Fruit fly (Drosophila melanogaster) whole organism, embryonic: ENCODE measurements around the gene ghi.

Experiments used
- Ada2b ChIP-seq: fragments of 200-800 bp; sonication (Bioruptor generic); IDR thresholded peaks from 2 replicates; pipeline ENCODE4 v1.3.6; 2022; ENCODE audit warnings: missing biosample characterization, missing genetic modification characterization
- Adf1 ChIP-seq: fragments of 200-800 bp; sonication (Bioruptor generic); IDR thresholded peaks from 2 replicates; pipeline ENCODE4 v1.3.6; 2022; ENCODE audit warnings: missing biosample characterization, missing genetic modification characterization
- Antp ChIP-seq: fragments of 200-800 bp; sonication (Bioruptor generic); optimal IDR thresholded peaks from 3 replicates; lab custom pipeline; 2016; ENCODE audit warnings: missing biosample characterization, missing genetic modification characterization
- Atf-2 ChIP-seq: fragments of 200-800 bp; sonication (Bioruptor generic); optimal IDR thresholded peaks from 2 replicates; lab custom pipeline; 2016; ENCODE audit warnings: missing biosample characterization, missing genetic modification characterization
- CG10366 ChIP-seq: fragments of 200-800 bp; sonication (Bioruptor generic); IDR thresholded peaks from 2 replicates; pipeline ENCODE4 v1.3.6; 2022; ENCODE audit warnings: missing biosample characterization, missing genetic modification characterization
- CG10431 ChIP-seq: fragments of 200-800 bp; sonication (Bioruptor generic); optimal IDR thresholded peaks from 3 replicates; lab custom pipeline; 2018; ENCODE audit warnings: missing biosample characterization, mild to moderate bottlenecking, missing genetic modification characterization
- CG11456 ChIP-seq: fragments of 200-800 bp; sonication (Bioruptor generic); IDR thresholded peaks from 3 replicates; pipeline ENCODE4 v1.3.6; 2022; ENCODE audit warnings: missing biosample characterization, missing genetic modification characterization
- CG14014 ChIP-seq: fragments of 200-800 bp; sonication (Bioruptor generic); IDR thresholded peaks from 2 replicates; pipeline ENCODE4 v1.3.6; 2022; ENCODE audit warnings: missing biosample characterization, missing genetic modification characterization
- CG14441 ChIP-seq: fragments of 200-800 bp; sonication (Bioruptor generic); IDR thresholded peaks from 2 replicates; pipeline ENCODE4 v1.3.6; 2022; ENCODE audit warnings: missing biosample characterization, missing genetic modification characterization
- CG14860 ChIP-seq: fragments of 200-800 bp; sonication (Bioruptor generic); IDR thresholded peaks from 3 replicates; pipeline ENCODE4 v1.3.6; 2022; ENCODE audit warnings: missing biosample characterization, missing genetic modification characterization; ENCODE audit not compliant: partially characterized antibody
- CG1602 ChIP-seq: fragments of 200-800 bp; sonication (Bioruptor generic); optimal IDR thresholded peaks from 3 replicates; lab custom pipeline; 2016; ENCODE audit warnings: missing biosample characterization, missing genetic modification characterization
- CG18476 ChIP-seq: fragments of 200-800 bp; sonication (Bioruptor generic); optimal IDR thresholded peaks from 2 replicates; lab custom pipeline; 2016; ENCODE audit warnings: missing biosample characterization, mild to moderate bottlenecking, missing genetic modification characterization
- CG4617 ChIP-seq: fragments of 200-800 bp; sonication (Bioruptor generic); optimal IDR thresholded peaks from 3 replicates; lab custom pipeline; 2016; ENCODE audit warnings: missing biosample characterization, missing genetic modification characterization, borderline replicate concordance
- CG5245 ChIP-seq: fragments of 200-800 bp; sonication (Bioruptor generic); optimal IDR thresholded peaks from 3 replicates; lab custom pipeline; 2016; ENCODE audit warnings: missing biosample characterization, missing genetic modification characterization
- CG6272 ChIP-seq: fragments of 200-800 bp; sonication (Bioruptor generic); IDR thresholded peaks from 2 replicates; pipeline ENCODE4 v1.3.6; 2022; ENCODE audit warnings: missing biosample characterization, missing genetic modification characterization
- CG8281 ChIP-seq: fragments of 200-800 bp; sonication (Bioruptor generic); optimal IDR thresholded peaks from 2 replicates; lab custom pipeline; 2018; ENCODE audit warnings: missing biosample characterization, mild to moderate bottlenecking, missing genetic modification characterization, moderate library complexity
- CG9609 ChIP-seq: fragments of 200-800 bp; sonication (Bioruptor generic); optimal IDR thresholded peaks from 3 replicates; lab custom pipeline; 2016; ENCODE audit warnings: missing biosample characterization, missing genetic modification characterization
- D ChIP-seq, 2 experiments: fragments of 200-800 bp in 1 of 2; fragments of >200 bp in 1 of 2; sonication (Bioruptor generic) in 1 of 2; optimal IDR thresholded peaks; 2 replicates in 1 of 2; 3 replicates in 1 of 2; lab custom pipeline; 2017; ENCODE audit warnings: mild to moderate bottlenecking in 1 of 2, missing biosample characterization in 1 of 2, missing genetic modification characterization in 1 of 2, missing genetic modification reagents in 1 of 2
- Dip3 ChIP-seq: fragments of 200-800 bp; sonication (Bioruptor generic); optimal IDR thresholded peaks from 3 replicates; lab custom pipeline; 2016; ENCODE audit warnings: missing biosample characterization, missing genetic modification characterization
- Drgx ChIP-seq: fragments of 200-800 bp; sonication (Bioruptor generic); IDR thresholded peaks from 2 replicates; pipeline ENCODE4 v1.3.6; 2022; ENCODE audit warnings: missing biosample characterization, missing genetic modification characterization
- H2.0 ChIP-seq: fragments of 200-800 bp; sonication (Bioruptor generic); IDR thresholded peaks from 2 replicates; pipeline ENCODE4 v1.3.6; 2022; ENCODE audit warnings: missing biosample characterization, missing genetic modification characterization
- Hr39 ChIP-seq: fragments of >200 bp; optimal IDR thresholded peaks from 2 replicates; lab custom pipeline; 2017
- Kr ChIP-seq: fragments of 200-800 bp; sonication (Bioruptor generic); optimal IDR thresholded peaks from 2 replicates; lab custom pipeline; 2017; ENCODE audit warnings: missing biosample characterization, mild to moderate bottlenecking, missing genetic modification characterization
- MBD-R2 ChIP-seq: fragments of 200-800 bp; sonication (Bioruptor generic); IDR thresholded peaks from 2 replicates; pipeline ENCODE4 v1.3.6; 2022; ENCODE audit warnings: missing biosample characterization, missing genetic modification characterization
- MTF-1 ChIP-seq: fragments of 200-800 bp; sonication (Bioruptor generic); optimal IDR thresholded peaks from 2 replicates; lab custom pipeline; 2018; ENCODE audit warnings: missing biosample characterization, mild to moderate bottlenecking, missing genetic modification characterization, borderline replicate concordance
- Mad ChIP-seq: fragments of 200-800 bp; sonication (Bioruptor generic); optimal IDR thresholded peaks from 2 replicates; lab custom pipeline; 2016; ENCODE audit warnings: missing biosample characterization, missing genetic modification characterization
- Nf-YC ChIP-seq: fragments of 200-800 bp; optimal IDR thresholded peaks from 3 replicates; lab custom pipeline; 2019; ENCODE audit warnings: missing biosample characterization, mild to moderate bottlenecking, missing genetic modification characterization, moderate library complexity
- Oaz ChIP-seq: fragments of 200-800 bp; sonication (Bioruptor generic); IDR thresholded peaks from 2 replicates; pipeline ENCODE4 v1.3.6; 2022; ENCODE audit warnings: missing biosample characterization, missing genetic modification characterization
- Oli ChIP-seq: fragments of 200-800 bp; sonication (Bioruptor generic); optimal IDR thresholded peaks from 2 replicates; lab custom pipeline; 2018; ENCODE audit warnings: missing biosample characterization, mild to moderate bottlenecking, missing genetic modification characterization, moderate library complexity
- Trl ChIP-seq, 3 experiments: fragments of >200 bp in 2 of 3; fragments of 200-800 bp in 1 of 3; sonication (Bioruptor generic) in 1 of 3; optimal IDR thresholded peaks; 2 replicates in 1 of 3; 3 replicates in 2 of 3; lab custom pipeline; 2016 to 2017; ENCODE audit warnings: missing biosample characterization in 1 of 3, missing genetic modification characterization in 1 of 3
- Vsx1 ChIP-seq: fragments of 200-800 bp; sonication (Bioruptor generic); optimal IDR thresholded peaks from 2 replicates; lab custom pipeline; 2017; ENCODE audit warnings: missing biosample characterization, mild to moderate bottlenecking, missing genetic modification characterization, missing genetic modification reagents
- Xbp1 ChIP-seq: fragments of 200-800 bp; sonication (Bioruptor generic); optimal IDR thresholded peaks from 3 replicates; lab custom pipeline; 2016; ENCODE audit warnings: missing biosample characterization, mild to moderate bottlenecking, missing genetic modification characterization
- YL-1 ChIP-seq: fragments of 200-800 bp; sonication (Bioruptor generic); optimal IDR thresholded peaks from 3 replicates; lab custom pipeline; 2017; ENCODE audit warnings: missing biosample characterization, mild to moderate bottlenecking, missing genetic modification characterization
- br ChIP-seq: fragments of >200 bp; optimal IDR thresholded peaks from 2 replicates; lab custom pipeline; 2017
- chinmo ChIP-seq: fragments of 200-800 bp; sonication (Bioruptor generic); IDR thresholded peaks from 4 replicates; pipeline ENCODE4 v1.3.6; 2022; ENCODE audit warnings: missing biosample characterization, missing genetic modification characterization; ENCODE audit not compliant: partially characterized antibody
- crc ChIP-seq: fragments of 200-800 bp; sonication (Bioruptor generic); optimal IDR thresholded peaks from 2 replicates; lab custom pipeline; 2016; ENCODE audit warnings: missing biosample characterization, missing genetic modification characterization
- danr ChIP-seq: fragments of 200-800 bp; sonication (Bioruptor generic); IDR thresholded peaks from 2 replicates; pipeline ENCODE4 v1.3.6; 2022; ENCODE audit warnings: missing biosample characterization, missing genetic modification characterization
- esg ChIP-seq: fragments of 200-800 bp; sonication (Bioruptor generic); conservative IDR thresholded peaks from 2 replicates; pipeline ENCODE4 v1.3.6; 2022; ENCODE audit warnings: missing biosample characterization, missing genetic modification characterization
- ftz-f1 ChIP-seq: fragments of 200-800 bp; sonication (Bioruptor generic); optimal IDR thresholded peaks from 2 replicates; lab custom pipeline; 2016; ENCODE audit warnings: missing biosample characterization, missing genetic modification characterization
- gce ChIP-seq: fragments of 200-800 bp; sonication (Bioruptor generic); IDR thresholded peaks from 3 replicates; pipeline ENCODE4 v1.3.6; 2022; ENCODE audit warnings: missing biosample characterization, missing genetic modification characterization
- gcm ChIP-seq: fragments of 200-800 bp; sonication (Bioruptor generic); optimal IDR thresholded peaks from 2 replicates; lab custom pipeline; 2019; ENCODE audit warnings: missing biosample characterization, mild to moderate bottlenecking, missing genetic modification characterization, moderate library complexity
- jigr1 ChIP-seq: fragments of 200-800 bp; sonication (Bioruptor generic); IDR thresholded peaks from 3 replicates; pipeline ENCODE4 v1.3.6; 2022; ENCODE audit warnings: missing biosample characterization, missing genetic modification characterization
- prd ChIP-seq, 3 experiments: fragments of >200 bp in 2 of 3; fragments of 200-800 bp in 1 of 3; sonication (Bioruptor generic) in 1 of 3; optimal IDR thresholded peaks in 2 of 3; IDR thresholded peaks in 1 of 3; 2 replicates in 2 of 3; 3 replicates in 1 of 3; pipeline versions ENCODE4 v1.3.6 to Lab custom; 2017 to 2022; ENCODE audit warnings: missing biosample characterization in 1 of 3, missing genetic modification characterization in 1 of 3
- pros ChIP-seq: fragments of 200-800 bp; sonication (Bioruptor generic); optimal IDR thresholded peaks from 3 replicates; lab custom pipeline; 2019; ENCODE audit warnings: missing biosample characterization, mild to moderate bottlenecking, missing genetic modification characterization, moderate library complexity
- sens-2 ChIP-seq: fragments of 200-800 bp; sonication (Bioruptor generic); IDR thresholded peaks from 2 replicates; pipeline ENCODE4 v1.3.6; 2022; ENCODE audit warnings: missing biosample characterization, missing genetic modification characterization
- slou ChIP-seq: fragments of 200-800 bp; sonication (Bioruptor generic); optimal IDR thresholded peaks from 3 replicates; lab custom pipeline; 2016; ENCODE audit warnings: missing biosample characterization, missing genetic modification characterization
- sob ChIP-seq: fragments of 200-800 bp; sonication (Bioruptor generic); IDR thresholded peaks from 2 replicates; pipeline ENCODE4 v1.3.6; 2022; ENCODE audit warnings: missing biosample characterization, missing genetic modification characterization
- twi ChIP-seq: fragments of 200-800 bp; optimal IDR thresholded peaks from 2 replicates; lab custom pipeline; 2019; ENCODE audit warnings: missing biosample characterization, mild to moderate bottlenecking, missing genetic modification characterization, moderate library complexity
- usp ChIP-seq: fragments of >200 bp; optimal IDR thresholded peaks from 2 replicates; lab custom pipeline; 2017; ENCODE audit warnings: missing biosample characterization, missing genetic modification characterization
- wdn ChIP-seq: fragments of 200-800 bp; sonication (Bioruptor generic); IDR thresholded peaks from 2 replicates; pipeline ENCODE4 v1.3.6; 2022; ENCODE audit warnings: missing biosample characterization, missing genetic modification characterization

The ghi gene

DNA sequence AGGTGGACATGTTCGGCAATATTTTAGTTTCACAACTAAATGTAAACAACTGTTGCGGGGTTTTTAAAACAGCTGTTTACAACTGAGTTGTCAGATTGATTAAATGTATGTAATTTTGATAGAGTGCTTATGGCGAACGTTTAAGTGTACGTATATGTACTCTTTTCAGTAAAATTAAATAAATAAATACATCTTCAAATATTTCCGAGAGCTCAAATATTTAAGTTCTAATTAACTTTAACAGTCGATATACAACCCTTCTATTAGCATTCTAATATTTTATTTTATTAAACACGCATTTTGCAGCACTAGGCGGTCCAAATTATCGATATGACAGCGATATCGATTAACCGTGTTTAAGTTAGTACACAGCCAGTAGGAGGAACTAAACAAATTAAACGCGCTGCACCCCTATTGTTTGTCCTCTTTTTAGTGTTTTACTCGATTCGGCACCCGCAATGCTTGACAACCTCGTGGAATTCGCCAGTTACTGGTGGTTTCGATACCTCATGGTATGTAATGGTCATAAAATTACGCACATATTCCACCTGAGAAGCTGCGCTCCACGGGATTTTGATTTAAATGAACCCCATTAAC, at the start of gene ghi, which contains the start of gene CG3448 (continued):
- TF ChIP-seq Ada2b (GFP tag; lab: Robert Waterston, UW), result peak; percentile 54; the same call in 1 of the 2 replicates
- peak; percentile 42 for TF ChIP-seq Drgx (GFP tag; lab: Robert Waterston, UW)
- TF ChIP-seq crc, result no peak
- no peak for TF ChIP-seq D (optimal IDR thresholded peaks at IDR 0.05; lab: Kevin White, UChicago)
- peak; percentile 37 for TF ChIP-seq D (GFP tag; optimal IDR thresholded peaks at IDR 0.05; lab: Kevin White, UChicago)
- peak; percentile 91 for TF ChIP-seq Kr (GFP tag; lab: Kevin White, UChicago)
- TF ChIP-seq CG14860 (GFP tag; lab: Robert Waterston, UW), result peak; percentile 45; the same call in 1 of the 3 replicates
- TF ChIP-seq wdn, result no peak
- 0 out of 2 replicates have a peak, but pooled peaks have one; percentile 6 for TF ChIP-seq danr (GFP tag; lab: Robert Waterston, UW)
- TF ChIP-seq jigr1 (GFP tag; lab: Robert Waterston, UW), result no peak
- TF ChIP-seq CG10431, result no peak
- peak; percentile 58; the same call in 1 of the 3 replicates for TF ChIP-seq CG11456
- TF ChIP-seq Trl (optimal IDR thresholded peaks at IDR 0.05; lab: Kevin White, UChicago), result no peak
- peak; percentile 69 for TF ChIP-seq Trl (GFP tag; optimal IDR thresholded peaks at IDR 0.05; lab: Kevin White, UChicago)
- peak; percentile 37 for TF ChIP-seq Mad (GFP tag; lab: Kevin White, UChicago)
- no peak for TF ChIP-seq sens-2
- peak; percentile 83 for TF ChIP-seq sob (GFP tag; lab: Robert Waterston, UW)
- TF ChIP-seq chinmo (GFP tag; lab: Robert Waterston, UW), result peak; percentile 80; the same call in 3 of the 4 replicates
- peak; percentile 69; the same call in 1 of the 2 replicates for TF ChIP-seq MBD-R2 (GFP tag; lab: Robert Waterston, UW)
- TF ChIP-seq MTF-1 (GFP tag; lab: Kevin White, UChicago), result no peak
- TF ChIP-seq gcm (GFP tag; lab: Kevin White, UChicago), result peak; percentile 62
- TF ChIP-seq Oli, result no peak
- TF ChIP-seq slou, result peak; percentile 34
- TF ChIP-seq Adf1 (GFP tag; lab: Robert Waterston, UW), result no peak
- peak; percentile 77 for TF ChIP-seq Nf-YC (tag; lab: Kevin White, UChicago)
- TF ChIP-seq esg, result no peak
- peak; percentile 40; the same call in 1 of the 2 replicates for TF ChIP-seq CG14441 (GFP tag; lab: Robert Waterston, UW)
- TF ChIP-seq prd (optimal IDR thresholded peaks at IDR 0.05; lab: Kevin White, UChicago), result no peak
- TF ChIP-seq prd (GFP tag; IDR thresholded peaks at IDR 0.05; lab: Robert Waterston, UW), result peak; percentile 58; the same call in 2 of the 3 replicates
- peak; percentile 42 for TF ChIP-seq Xbp1 (GFP tag; lab: Kevin White, UChicago)
- no peak for TF ChIP-seq Atf-2 (GFP tag; lab: Kevin White, UChicago)
- TF ChIP-seq CG9609 (GFP tag; lab: Kevin White, UChicago), result no peak
- TF ChIP-seq Antp (GFP tag; lab: Kevin White, UChicago), result no peak
- TF ChIP-seq YL-1 (GFP tag; lab: Kevin White, UChicago), result peak; percentile 63
- no peak for TF ChIP-seq H2.0
- TF ChIP-seq CG4617 (GFP tag; lab: Kevin White, UChicago), result peak; percentile 50
- TF ChIP-seq CG1602 (GFP tag; lab: Kevin White, UChicago), result no peak
- TF ChIP-seq CG10366 (GFP tag; lab: Robert Waterston, UW), result no peak
- no peak for TF ChIP-seq pros
- peak; percentile 73 for TF ChIP-seq CG18476 (GFP tag; lab: Kevin White, UChicago)
- TF ChIP-seq CG8281 (tag; lab: Kevin White, UChicago), result peak; percentile 26
- TF ChIP-seq CG6272 (GFP tag; lab: Robert Waterston, UW), result peak; percentile 60; the same call in 1 of the 2 replicates
- TF ChIP-seq twi (tag; lab: Kevin White, UChicago), result peak; percentile 13
- no peak for TF ChIP-seq gce (GFP tag; lab: Robert Waterston, UW)
- TF ChIP-seq ftz-f1 (GFP tag; lab: Kevin White, UChicago), result no peak
- no peak for TF ChIP-seq usp (GFP tag; lab: Kevin White, UChicago)
- no peak for TF ChIP-seq CG14014
- TF ChIP-seq br (lab: Kevin White, UChicago), result no peak
- peak; percentile 28 for TF ChIP-seq Dip3 (GFP tag; lab: Kevin White, UChicago)
- peak; percentile 87 for TF ChIP-seq Vsx1 (GFP tag; lab: Kevin White, UChicago)
- peak; percentile 36 for TF ChIP-seq CG5245 (GFP tag; lab: Kevin White, UChicago)
- no peak for TF ChIP-seq Hr39
- TF ChIP-seq Oaz (GFP tag; lab: Robert Waterston, UW), result no peak
